Fruit fly (Drosophila melanogaster) whole organism, embryonic: ENCODE data around the gene stck.

Experiments used
- CG12071 ChIP-seq: fragments of 200-800 bp; sonication (Bioruptor generic); optimal IDR thresholded peaks from 3 replicates; lab custom pipeline; 2018; ENCODE audit warnings: missing biosample characterization, mild to moderate bottlenecking, missing genetic modification characterization
- CG12391 ChIP-seq: fragments of 200-800 bp; sonication (Bioruptor generic); optimal IDR thresholded peaks from 3 replicates; lab custom pipeline; 2018; ENCODE audit warnings: missing biosample characterization, mild to moderate bottlenecking, missing genetic modification characterization, moderate library complexity
- CG12659 ChIP-seq: fragments of 200-800 bp; sonication (Bioruptor generic); optimal IDR thresholded peaks from 3 replicates; lab custom pipeline; 2017; ENCODE audit warnings: mild to moderate bottlenecking, missing biosample characterization, missing genetic modification reagents, missing genetic modification characterization
- CG14965 ChIP-seq: fragments of 200-800 bp; sonication (Bioruptor generic); optimal IDR thresholded peaks from 2 replicates; lab custom pipeline; 2016; ENCODE audit warnings: missing biosample characterization, missing genetic modification characterization, borderline replicate concordance
- CG15073 ChIP-seq: fragments of 200-800 bp; sonication (Bioruptor generic); optimal IDR thresholded peaks from 2 replicates; lab custom pipeline; 2016; ENCODE audit warnings: missing biosample characterization, missing genetic modification characterization
- CG16815 ChIP-seq: fragments of 200-800 bp; sonication (Bioruptor generic); optimal IDR thresholded peaks from 3 replicates; lab custom pipeline; 2017; ENCODE audit warnings: missing biosample characterization, mild to moderate bottlenecking, missing genetic modification characterization
- CG2712 ChIP-seq: fragments of 200-800 bp; optimal IDR thresholded peaks from 3 replicates; lab custom pipeline; 2019; ENCODE audit warnings: missing biosample characterization, mild to moderate bottlenecking, missing genetic modification characterization, moderate library complexity
- CG2875 ChIP-seq: fragments of 200-800 bp; sonication (Bioruptor generic); optimal IDR thresholded peaks from 2 replicates; lab custom pipeline; 2017; ENCODE audit warnings: missing biosample characterization, mild to moderate bottlenecking, missing genetic modification characterization, missing genetic modification reagents
- CG31224 ChIP-seq: fragments of 200-800 bp; sonication (Bioruptor generic); IDR thresholded peaks from 2 replicates; pipeline ENCODE4 v1.3.6; 2022; ENCODE audit warnings: missing biosample characterization, missing genetic modification characterization
- CG33557 ChIP-seq: fragments of 200-800 bp; sonication (Bioruptor generic); optimal IDR thresholded peaks from 2 replicates; lab custom pipeline; 2019; ENCODE audit warnings: missing biosample characterization, mild to moderate bottlenecking, missing genetic modification characterization, moderate library complexity
- CG4328 ChIP-seq: fragments of 200-800 bp; sonication (Bioruptor generic); optimal IDR thresholded peaks from 3 replicates; lab custom pipeline; 2017; ENCODE audit warnings: missing biosample characterization, missing genetic modification reagents, missing genetic modification characterization
- CG43689 ChIP-seq: fragments of 200-800 bp; sonication (Bioruptor generic); IDR thresholded peaks from 2 replicates; pipeline ENCODE4 v1.3.6; 2022; ENCODE audit warnings: missing biosample characterization, missing genetic modification characterization
- CG4820 ChIP-seq: fragments of 200-800 bp; sonication (Bioruptor generic); optimal IDR thresholded peaks from 3 replicates; lab custom pipeline; 2016; ENCODE audit warnings: missing biosample characterization, missing genetic modification characterization
- CG5953 ChIP-seq: fragments of 200-800 bp; sonication (Bioruptor generic); IDR thresholded peaks from 2 replicates; pipeline ENCODE4 v1.3.6; 2022; ENCODE audit warnings: missing biosample characterization, missing genetic modification characterization
- CG6254 ChIP-seq: fragments of 200-800 bp; sonication (Bioruptor generic); optimal IDR thresholded peaks from 3 replicates; lab custom pipeline; 2017; ENCODE audit warnings: mild to moderate bottlenecking, missing biosample characterization, missing genetic modification reagents, missing genetic modification characterization
- CG6689 ChIP-seq: fragments of 200-800 bp; sonication (Bioruptor generic); IDR thresholded peaks from 2 replicates; pipeline ENCODE4 v1.3.6; 2022; ENCODE audit warnings: missing biosample characterization, missing genetic modification characterization
- CG7271 ChIP-seq: fragments of 200-800 bp; sonication (Bioruptor generic); optimal IDR thresholded peaks from 2 replicates; lab custom pipeline; 2018; ENCODE audit warnings: missing biosample characterization, mild to moderate bottlenecking, missing genetic modification characterization, moderate library complexity
- CG7839 ChIP-seq: fragments of 200-800 bp; sonication (Bioruptor generic); optimal IDR thresholded peaks from 3 replicates; lab custom pipeline; 2018; ENCODE audit warnings: missing biosample characterization, mild to moderate bottlenecking, missing genetic modification characterization, moderate library complexity
- CG7963 ChIP-seq: fragments of 200-800 bp; sonication (Bioruptor generic); IDR thresholded peaks from 3 replicates; pipeline ENCODE4 v1.3.6; 2022; ENCODE audit warnings: missing biosample characterization, missing genetic modification characterization; ENCODE audit not compliant: partially characterized antibody
- CG7987 ChIP-seq: fragments of 200-800 bp; sonication (Bioruptor generic); optimal IDR thresholded peaks from 2 replicates; lab custom pipeline; 2018; ENCODE audit warnings: missing biosample characterization, mild to moderate bottlenecking, missing genetic modification characterization, moderate library complexity
- CTCF ChIP-seq: fragments of 200-800 bp; sonication (Bioruptor generic); optimal IDR thresholded peaks from 2 replicates; lab custom pipeline; 2017; ENCODE audit warnings: missing biosample characterization, mild to moderate bottlenecking, missing genetic modification characterization, moderate library complexity
- Chrac-16 ChIP-seq: fragments of 200-800 bp; sonication (Bioruptor generic); optimal IDR thresholded peaks from 3 replicates; lab custom pipeline; 2016; ENCODE audit warnings: missing biosample characterization, missing genetic modification characterization
- E2f1 ChIP-seq: fragments of 200-800 bp; sonication (Bioruptor generic); IDR thresholded peaks from 2 replicates; pipeline ENCODE4 v1.3.6; 2022; ENCODE audit warnings: missing biosample characterization, missing genetic modification characterization
- Gug ChIP-seq: fragments of 200-800 bp; sonication (Bioruptor generic); IDR thresholded peaks from 4 replicates; pipeline ENCODE4 v1.3.6; 2022; ENCODE audit warnings: missing biosample characterization, missing genetic modification characterization
- H15 ChIP-seq: fragments of 200-800 bp; sonication (Bioruptor generic); IDR thresholded peaks from 3 replicates; pipeline ENCODE4 v1.3.6; 2022; ENCODE audit warnings: missing biosample characterization, missing genetic modification characterization
- Hr51 ChIP-seq, 2 experiments: fragments of 200-800 bp; sonication (Bioruptor generic); optimal IDR thresholded peaks; 2 replicates in 1 of 2; 3 replicates in 1 of 2; lab custom pipeline; 2016 to 2018; ENCODE audit warnings: missing biosample characterization in 2 of 2, missing genetic modification characterization in 2 of 2, mild to moderate bottlenecking in 1 of 2, moderate library complexity in 1 of 2
- NfI ChIP-seq: fragments of 200-800 bp; sonication (Bioruptor generic); optimal IDR thresholded peaks from 3 replicates; lab custom pipeline; 2018; ENCODE audit warnings: missing biosample characterization, mild to moderate bottlenecking, missing genetic modification characterization, moderate library complexity
- Stat92E ChIP-seq, 3 experiments: fragments of >200 bp in 2 of 3; fragments of 200-800 bp in 1 of 3; sonication (Bioruptor generic) in 1 of 3; optimal IDR thresholded peaks; 2 replicates each; lab custom pipeline; 2017 to 2019; ENCODE audit warnings: missing biosample characterization in 3 of 3, missing genetic modification characterization in 3 of 3, mild to moderate bottlenecking in 1 of 3, moderate library complexity in 1 of 3
- Usf ChIP-seq: fragments of 200-800 bp; sonication (Bioruptor generic); optimal IDR thresholded peaks from 2 replicates; lab custom pipeline; 2017; ENCODE audit warnings: missing genotype, missing biosample characterization, missing genetic modification characterization
- Xrp1 ChIP-seq: fragments of 200-800 bp; sonication (Bioruptor generic); IDR thresholded peaks from 2 replicates; pipeline ENCODE4 v1.3.6; 2022; ENCODE audit warnings: missing biosample characterization, missing genetic modification characterization
- ac ChIP-seq: fragments of 200-800 bp; sonication (Bioruptor generic); optimal IDR thresholded peaks from 3 replicates; lab custom pipeline; 2017; ENCODE audit warnings: missing biosample characterization, mild to moderate bottlenecking, missing genetic modification characterization
- bcd ChIP-seq: fragments of 200-800 bp; sonication (Bioruptor generic); optimal IDR thresholded peaks from 2 replicates; lab custom pipeline; 2017; ENCODE audit warnings: missing biosample characterization, mild to moderate bottlenecking, missing genetic modification characterization
- br ChIP-seq: fragments of >200 bp; optimal IDR thresholded peaks from 2 replicates; lab custom pipeline; 2017
- dan ChIP-seq: fragments of 200-800 bp; sonication (Bioruptor generic); IDR thresholded peaks from 2 replicates; pipeline ENCODE4 v1.3.6; 2022; ENCODE audit warnings: missing biosample characterization, missing genetic modification characterization
- fd64A ChIP-seq: fragments of 200-800 bp; sonication (Bioruptor generic); optimal IDR thresholded peaks from 3 replicates; lab custom pipeline; 2018; ENCODE audit warnings: missing biosample characterization, mild to moderate bottlenecking, missing genetic modification characterization
- gem ChIP-seq: fragments of 200-800 bp; sonication (Bioruptor generic); optimal IDR thresholded peaks from 2 replicates; lab custom pipeline; 2019; ENCODE audit warnings: missing biosample characterization, mild to moderate bottlenecking, missing genetic modification characterization, moderate library complexity
- grn ChIP-seq: fragments of 200-800 bp; sonication (Bioruptor generic); optimal IDR thresholded peaks from 3 replicates; lab custom pipeline; 2017; ENCODE audit warnings: missing biosample characterization, missing genetic modification characterization
- ken ChIP-seq: fragments of 200-800 bp; sonication (Bioruptor generic); IDR thresholded peaks from 3 replicates; pipeline ENCODE4 v1.3.6; 2022; ENCODE audit warnings: missing biosample characterization, missing genetic modification characterization
- klu ChIP-seq: fragments of 200-800 bp; sonication (Bioruptor generic); IDR thresholded peaks from 2 replicates; pipeline ENCODE4 v1.3.6; 2022; ENCODE audit warnings: missing biosample characterization, missing genetic modification characterization
- lmd ChIP-seq: fragments of 200-800 bp; sonication (Bioruptor generic); IDR thresholded peaks from 2 replicates; pipeline ENCODE4 v1.3.6; 2022; ENCODE audit warnings: missing biosample characterization, missing genetic modification characterization
- nau ChIP-seq: fragments of 200-800 bp; sonication (Bioruptor generic); optimal IDR thresholded peaks from 3 replicates; lab custom pipeline; 2017; ENCODE audit warnings: missing biosample characterization, mild to moderate bottlenecking, missing genetic modification characterization, missing genetic modification reagents
- oc ChIP-seq: fragments of 200-800 bp; sonication (Bioruptor generic); optimal IDR thresholded peaks from 2 replicates; lab custom pipeline; 2018; ENCODE audit warnings: missing biosample characterization, mild to moderate bottlenecking, missing genetic modification characterization, moderate library complexity
- salm ChIP-seq: fragments of 200-800 bp; sonication (Bioruptor generic); optimal IDR thresholded peaks from 2 replicates; lab custom pipeline; 2018; ENCODE audit warnings: missing biosample characterization, mild to moderate bottlenecking, missing genetic modification characterization
- sens-2 ChIP-seq: fragments of 200-800 bp; sonication (Bioruptor generic); IDR thresholded peaks from 2 replicates; pipeline ENCODE4 v1.3.6; 2022; ENCODE audit warnings: missing biosample characterization, missing genetic modification characterization
- sug ChIP-seq: fragments of 200-800 bp; optimal IDR thresholded peaks from 2 replicates; lab custom pipeline; 2019; ENCODE audit warnings: missing biosample characterization, mild to moderate bottlenecking, missing genetic modification characterization, moderate library complexity
- tio ChIP-seq: fragments of 200-800 bp; sonication (Bioruptor generic); optimal IDR thresholded peaks from 2 replicates; lab custom pipeline; 2017; ENCODE audit warnings: missing biosample characterization, missing genetic modification characterization, inconsistent platforms
- trem ChIP-seq: fragments of 200-800 bp; optimal IDR thresholded peaks from 3 replicates; lab custom pipeline; 2019; ENCODE audit warnings: missing biosample characterization, mild to moderate bottlenecking, missing genetic modification characterization, moderate library complexity
- usp ChIP-seq: fragments of >200 bp; optimal IDR thresholded peaks from 2 replicates; lab custom pipeline; 2017; ENCODE audit warnings: missing biosample characterization, missing genetic modification characterization
- vnd ChIP-seq: fragments of 200-800 bp; sonication (Bioruptor generic); IDR thresholded peaks from 3 replicates; pipeline ENCODE4 v1.3.6; 2022; ENCODE audit warnings: missing biosample characterization, missing genetic modification characterization; ENCODE audit not compliant: partially characterized antibody
- yki ChIP-seq: fragments of >200 bp; optimal IDR thresholded peaks from 3 replicates; lab custom pipeline; 2018

Gene stck

DNA sequence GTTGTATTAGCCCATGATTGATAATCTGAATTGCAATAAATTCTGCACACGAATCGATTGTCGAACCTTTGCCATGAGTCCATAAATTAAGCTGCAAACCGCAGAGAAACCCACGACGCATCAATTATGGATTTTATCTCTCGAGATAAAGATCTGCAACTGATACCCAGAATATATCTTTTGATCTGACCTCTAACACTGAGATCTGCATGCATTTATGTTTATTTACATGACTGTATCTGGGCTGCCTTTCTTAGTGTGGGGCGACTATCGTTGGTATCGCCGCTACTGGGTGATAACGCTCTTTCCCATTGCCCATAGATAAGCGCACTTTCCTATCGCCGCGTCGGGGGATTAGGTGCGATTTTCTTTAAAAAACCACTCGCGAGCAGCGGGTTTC lies 39.6 kb upstream of the stck start, which contains the start of gene Ctr1B (continued):
- TF ChIP-seq CG12659 (no peak), CG12391 (tag; lab: Kevin White, UChicago) (no peak), yki (lab: Kevin White, UChicago) (no peak), vnd (GFP tag; lab: Robert Waterston, UW) (no peak), sug (tag; lab: Kevin White, UChicago) (peak; percentile 81), Gug (GFP tag; lab: Robert Waterston, UW) (no peak), Hr51 (GFP tag; optimal IDR thresholded peaks at IDR 0.05; lab: Kevin White, UChicago) (no peak), CG4328 (GFP tag; lab: Kevin White, UChicago) (no peak), NfI (GFP tag; lab: Kevin White, UChicago) (no peak), CG7963 (GFP tag; lab: Robert Waterston, UW) (no peak), CG15073 (GFP tag; lab: Kevin White, UChicago) (no peak), grn (GFP tag; lab: Kevin White, UChicago) (peak; percentile 92)
- TF ChIP-seq, all 482 proteins: peak for 8

DNA sequence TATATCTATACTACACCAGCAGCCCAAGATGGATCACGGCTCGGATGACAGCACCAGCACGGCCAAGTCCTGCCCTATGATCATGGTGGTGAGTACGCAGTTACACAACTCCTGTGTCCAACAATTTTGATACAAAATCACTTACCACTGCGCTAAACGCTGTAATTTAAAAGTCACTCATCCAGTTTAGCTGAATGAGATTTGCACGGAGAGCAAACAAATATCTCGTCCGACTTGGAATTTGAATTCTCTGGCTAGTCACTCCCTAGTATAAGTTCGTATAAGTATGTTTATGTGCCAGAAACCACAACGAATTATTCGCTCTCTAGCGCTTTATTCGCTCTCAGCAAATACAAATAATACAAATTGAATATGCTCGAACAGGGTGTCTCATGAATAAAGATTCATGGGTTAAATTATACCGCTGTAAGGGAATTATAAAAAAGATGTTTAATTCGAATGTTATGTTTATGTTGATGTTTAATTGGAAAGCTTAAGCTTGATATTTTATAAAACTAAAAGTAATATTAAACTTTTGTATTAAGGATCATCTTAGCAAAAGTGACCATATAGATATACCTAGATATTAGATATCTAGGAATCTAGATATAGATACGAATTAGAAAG lies 39.0 kb upstream of the stck start:
- no peak; the same call in 1 of the 2 replicates for TF ChIP-seq lmd (GFP tag; lab: Robert Waterston, UW)
- TF ChIP-seq CG6254 (GFP tag; lab: Kevin White, UChicago), result no peak
- TF ChIP-seq CG12071 (GFP tag; lab: Kevin White, UChicago), result peak; percentile 9
- no peak for TF ChIP-seq fd64A
- TF ChIP-seq CG7271 (tag; lab: Kevin White, UChicago), result no peak
- no peak for TF ChIP-seq CTCF (GFP tag; lab: Kevin White, UChicago)
- TF ChIP-seq ken, result no peak
- TF ChIP-seq CG7839, result no peak
- no peak for TF ChIP-seq E2f1 (GFP tag; lab: Robert Waterston, UW)
- no peak for TF ChIP-seq trem (tag; lab: Kevin White, UChicago)
- TF ChIP-seq H15 (GFP tag; lab: Robert Waterston, UW), result no peak
- TF ChIP-seq CG7987 (GFP tag; lab: Kevin White, UChicago), result no peak
- TF ChIP-seq CG33557 (GFP tag; lab: Kevin White, UChicago), result no peak
- no peak for TF ChIP-seq Xrp1 (GFP tag; lab: Robert Waterston, UW)
- no peak for TF ChIP-seq br (lab: Kevin White, UChicago)
- TF ChIP-seq oc (tag; lab: Kevin White, UChicago), result no peak
- no peak for TF ChIP-seq klu
- TF ChIP-seq CG14965 (GFP tag; lab: Kevin White, UChicago), result no peak
- TF ChIP-seq CG2875, result no peak
- TF ChIP-seq CG16815, result no peak
- TF ChIP-seq sens-2 (GFP tag; lab: Robert Waterston, UW), result no peak
- no peak for TF ChIP-seq nau
- TF ChIP-seq CG4820 (GFP tag; lab: Kevin White, UChicago), result no peak
- TF ChIP-seq dan (GFP tag; lab: Robert Waterston, UW), result no peak
- no peak for TF ChIP-seq Stat92E (GFP tag; optimal IDR thresholded peaks at IDR 0.05; lab: Kevin White, UChicago)
- TF ChIP-seq gem (tag; lab: Kevin White, UChicago), result no peak
- TF ChIP-seq Chrac-16 (GFP tag; lab: Kevin White, UChicago), result no peak
- no peak for TF ChIP-seq Usf (GFP tag; lab: Kevin White, UChicago)
- TF ChIP-seq salm, result no peak
- no peak for TF ChIP-seq CG6689
- TF ChIP-seq bcd (GFP tag; lab: Kevin White, UChicago), result no peak
- TF ChIP-seq tio (GFP tag; lab: Kevin White, UChicago), result no peak
- no peak for TF ChIP-seq CG31224
- TF ChIP-seq CG43689 (GFP tag; lab: Robert Waterston, UW), result no peak
- no peak for TF ChIP-seq CG5953 (GFP tag; lab: Robert Waterston, UW)
- no peak for TF ChIP-seq usp (GFP tag; lab: Kevin White, UChicago)
- TF ChIP-seq ac (GFP tag; lab: Kevin White, UChicago), result no peak
- no peak for TF ChIP-seq CG2712 (tag; lab: Kevin White, UChicago)
